Fruit fly (Drosophila melanogaster) S2 (cell line): ENCODE data around the gene CG32373.

Source experiments
- CG8478 ChIP-seq: fragments of >200 bp; optimal IDR thresholded peaks from 2 replicates; lab custom pipeline; 2018
- CTCF ChIP-seq, 2 experiments: fragments of >200 bp; optimal IDR thresholded peaks; 2 replicates each; lab custom pipeline; 2018

DNA sequence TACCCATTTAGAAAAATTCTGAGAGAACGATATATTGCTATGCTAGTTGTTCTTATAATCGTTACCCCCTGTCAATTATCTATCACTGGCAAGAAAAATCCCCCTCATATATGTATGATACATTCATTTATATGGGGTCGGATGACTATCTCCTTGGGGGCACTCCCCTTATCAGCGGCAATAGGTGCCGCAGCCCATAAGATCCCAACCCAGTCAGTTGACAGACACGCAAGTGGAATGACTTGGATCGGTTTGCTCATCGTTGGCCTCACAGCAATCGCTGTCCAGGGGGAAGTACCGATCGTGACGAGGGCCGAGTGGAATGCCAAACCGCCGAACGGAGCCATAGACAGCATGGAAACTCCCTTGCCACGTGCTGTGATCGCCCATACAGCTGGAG lies 620 bp downstream of the CG32373 start, which contains the start of gene PGRP-SD:
- no peak for TF ChIP-seq CG8478 (lab: Kevin White, UChicago)
- TF ChIP-seq CTCF (optimal IDR thresholded peaks at IDR 0.05; lab: Kevin White, UChicago) = no peak
